Fruit fly (Drosophila melanogaster) whole organism: Measurements from ENCODE around the gene betaTub65B.

ENCODE experiments used
- CG8478 ChIP-seq: fragments of >200 bp; optimal IDR thresholded peaks from 2 replicates; lab custom pipeline; 2018; ENCODE audit warnings: inconsistent platforms
- pan ChIP-seq: fragments of >200 bp; optimal IDR thresholded peaks from 2 replicates; lab custom pipeline; 2017
- psq ChIP-seq: fragments of >200 bp; optimal IDR thresholded peaks from 2 replicates; lab custom pipeline; 2017
- usp ChIP-seq: fragments of >200 bp; optimal IDR thresholded peaks from 2 replicates; lab custom pipeline; 2017; ENCODE audit warnings: missing biosample characterization, missing genetic modification characterization, mixed read lengths

DNA sequence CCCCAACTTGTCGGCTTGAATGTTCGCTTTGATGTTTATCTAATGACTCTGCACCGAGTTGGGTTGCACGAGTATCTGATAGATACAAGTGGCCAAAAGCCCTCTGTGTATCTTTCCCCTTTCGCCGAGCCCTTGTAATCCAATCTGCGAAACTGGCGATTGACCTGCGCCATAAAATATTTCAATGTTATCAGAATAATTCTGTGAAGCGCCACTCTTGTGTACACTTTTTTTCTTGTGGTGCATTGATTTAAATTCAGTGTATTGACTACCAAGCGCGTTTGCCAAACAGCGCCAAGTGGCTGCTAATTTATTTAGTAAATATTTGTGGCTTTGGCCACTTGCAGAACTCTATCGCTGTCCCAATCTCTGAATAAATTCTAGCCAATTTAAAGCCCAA is 25.7 kb downstream of the betaTub65B start:
- TF ChIP-seq CG8478 (no peak), pan (lab: Kevin White, UChicago) (no peak), usp (GFP tag; lab: Kevin White, UChicago) (no peak), psq (lab: Kevin White, UChicago) (no peak)
